Fruit fly (Drosophila melanogaster) whole organism, embryonic: Measurements from ENCODE around the gene Rab23.

ENCODE experiments used
- Atf6 ChIP-seq: fragments of 200-800 bp; sonication (Bioruptor generic); IDR thresholded peaks from 2 replicates; pipeline ENCODE4 v1.3.6; 2022; ENCODE audit warnings: missing biosample characterization, missing genetic modification characterization
- CG11085 ChIP-seq: fragments of 200-800 bp; sonication (Bioruptor generic); IDR thresholded peaks from 2 replicates; pipeline ENCODE4 v1.3.6; 2022; ENCODE audit warnings: missing biosample characterization, missing genetic modification characterization
- CG12104 ChIP-seq: fragments of 200-800 bp; sonication (Bioruptor generic); optimal IDR thresholded peaks from 3 replicates; lab custom pipeline; 2016; ENCODE audit warnings: missing biosample characterization, missing genetic modification characterization
- CG12155 ChIP-seq: fragments of 200-800 bp; sonication (Bioruptor generic); optimal IDR thresholded peaks from 3 replicates; lab custom pipeline; 2016; ENCODE audit warnings: missing biosample characterization, missing genetic modification characterization
- CG12391 ChIP-seq: fragments of 200-800 bp; sonication (Bioruptor generic); optimal IDR thresholded peaks from 3 replicates; lab custom pipeline; 2018; ENCODE audit warnings: missing biosample characterization, mild to moderate bottlenecking, missing genetic modification characterization, moderate library complexity
- CG13287 ChIP-seq: fragments of 200-800 bp; sonication (Bioruptor generic); IDR thresholded peaks from 2 replicates; pipeline ENCODE4 v1.3.6; 2022; ENCODE audit warnings: missing biosample characterization, missing genetic modification characterization; ENCODE audit not compliant: partially characterized antibody
- CG15514 ChIP-seq: fragments of 200-800 bp; sonication (Bioruptor generic); optimal IDR thresholded peaks from 3 replicates; lab custom pipeline; 2017; ENCODE audit warnings: missing biosample characterization, missing genetic modification characterization, mild to moderate bottlenecking, moderate library complexity, missing genetic modification reagents
- CG16813 ChIP-seq: fragments of 200-800 bp; sonication (Bioruptor generic); IDR thresholded peaks from 3 replicates; pipeline ENCODE4 v1.3.6; 2022; ENCODE audit warnings: missing biosample characterization, missing genetic modification characterization; ENCODE audit not compliant: partially characterized antibody
- CG17361 ChIP-seq: fragments of 200-800 bp; sonication (Bioruptor generic); IDR thresholded peaks from 3 replicates; pipeline ENCODE4 v1.3.6; 2022; ENCODE audit warnings: missing biosample characterization, missing genetic modification characterization
- CG17385 ChIP-seq: fragments of 200-800 bp; sonication (Bioruptor generic); optimal IDR thresholded peaks from 3 replicates; lab custom pipeline; 2018; ENCODE audit warnings: missing biosample characterization, mild to moderate bottlenecking, missing genetic modification characterization
- CG17802 ChIP-seq: fragments of 200-800 bp; sonication (Bioruptor generic); optimal IDR thresholded peaks from 2 replicates; lab custom pipeline; 2018; ENCODE audit warnings: missing biosample characterization, mild to moderate bottlenecking, missing genetic modification characterization, moderate library complexity
- CG18011 ChIP-seq: fragments of 200-800 bp; sonication (Bioruptor generic); optimal IDR thresholded peaks from 2 replicates; lab custom pipeline; 2017; ENCODE audit warnings: missing biosample characterization, missing genetic modification characterization, mild to moderate bottlenecking, moderate library complexity, missing genotype
- CG2120 ChIP-seq: fragments of 200-800 bp; sonication (Bioruptor generic); optimal IDR thresholded peaks from 3 replicates; lab custom pipeline; 2016; ENCODE audit warnings: missing biosample characterization, missing genetic modification characterization
- CG30431 ChIP-seq: fragments of 200-800 bp; sonication (Bioruptor generic); optimal IDR thresholded peaks from 2 replicates; lab custom pipeline; 2017; ENCODE audit warnings: missing biosample characterization, missing genetic modification characterization
- CG33213 ChIP-seq: fragments of 200-800 bp; sonication (Bioruptor generic); optimal IDR thresholded peaks from 3 replicates; lab custom pipeline; 2016; ENCODE audit warnings: missing biosample characterization, missing genetic modification characterization
- CG34224 ChIP-seq: fragments of 200-800 bp; sonication (Bioruptor generic); IDR thresholded peaks from 3 replicates; pipeline ENCODE4 v1.3.6; 2022; ENCODE audit warnings: missing biosample characterization, missing genetic modification characterization; ENCODE audit not compliant: partially characterized antibody
- CG34376 ChIP-seq: fragments of 200-800 bp; sonication (Bioruptor generic); optimal IDR thresholded peaks from 2 replicates; lab custom pipeline; 2018; ENCODE audit warnings: missing biosample characterization, mild to moderate bottlenecking, missing genetic modification characterization
- CG4707 ChIP-seq: fragments of 200-800 bp; sonication (Bioruptor generic); optimal IDR thresholded peaks from 2 replicates; lab custom pipeline; 2018; ENCODE audit warnings: missing biosample characterization, mild to moderate bottlenecking, missing genetic modification characterization, moderate library complexity
- CG5245 ChIP-seq: fragments of 200-800 bp; sonication (Bioruptor generic); optimal IDR thresholded peaks from 3 replicates; lab custom pipeline; 2016; ENCODE audit warnings: missing biosample characterization, missing genetic modification characterization
- CG6654 ChIP-seq: fragments of 200-800 bp; sonication (Bioruptor generic); optimal IDR thresholded peaks from 2 replicates; lab custom pipeline; 2017; ENCODE audit warnings: missing biosample characterization, mild to moderate bottlenecking, missing genetic modification characterization
- CG7357 ChIP-seq: fragments of 200-800 bp; sonication (Bioruptor generic); IDR thresholded peaks from 3 replicates; pipeline ENCODE4 v1.3.6; 2022; ENCODE audit warnings: missing biosample characterization, missing genetic modification characterization
- CG8290 ChIP-seq, 3 experiments: fragments of 200-800 bp; sonication (Bioruptor generic); optimal IDR thresholded peaks; 2 replicates each; lab custom pipeline; 2016 to 2019; ENCODE audit warnings: missing biosample characterization in 3 of 3, missing genetic modification characterization in 3 of 3, mild to moderate bottlenecking in 2 of 3, moderate library complexity in 1 of 3
- Deaf1 ChIP-seq: fragments of 200-800 bp; optimal IDR thresholded peaks from 3 replicates; lab custom pipeline; 2019; ENCODE audit warnings: missing biosample characterization, mild to moderate bottlenecking, missing genetic modification characterization, moderate library complexity
- Doc3 ChIP-seq: fragments of 200-800 bp; sonication (Bioruptor generic); IDR thresholded peaks from 3 replicates; pipeline ENCODE4 v1.3.6; 2022; ENCODE audit warnings: missing biosample characterization, missing genetic modification characterization; ENCODE audit not compliant: partially characterized antibody
- Dp ChIP-seq: fragments of 200-800 bp; sonication (Bioruptor generic); optimal IDR thresholded peaks from 2 replicates; lab custom pipeline; 2018; ENCODE audit warnings: missing biosample characterization, mild to moderate bottlenecking, missing genetic modification characterization, moderate library complexity
- Dref ChIP-seq: fragments of 200-800 bp; sonication (Bioruptor generic); IDR thresholded peaks from 2 replicates; pipeline ENCODE4 v1.3.6; 2022; ENCODE audit warnings: missing biosample characterization, missing genetic modification characterization
- Elba2 ChIP-seq: fragments of 200-800 bp; sonication (Bioruptor generic); optimal IDR thresholded peaks from 3 replicates; lab custom pipeline; 2016; ENCODE audit warnings: missing biosample characterization, missing genetic modification characterization
- Hr51 ChIP-seq, 2 experiments: fragments of 200-800 bp; sonication (Bioruptor generic); optimal IDR thresholded peaks; 2 replicates in 1 of 2; 3 replicates in 1 of 2; lab custom pipeline; 2016 to 2018; ENCODE audit warnings: missing biosample characterization in 2 of 2, missing genetic modification characterization in 2 of 2, mild to moderate bottlenecking in 1 of 2, moderate library complexity in 1 of 2
- MBD-R2 ChIP-seq: fragments of 200-800 bp; sonication (Bioruptor generic); IDR thresholded peaks from 2 replicates; pipeline ENCODE4 v1.3.6; 2022; ENCODE audit warnings: missing biosample characterization, missing genetic modification characterization
- Scr ChIP-seq: fragments of 200-800 bp; sonication (Bioruptor generic); IDR thresholded peaks from 2 replicates; pipeline ENCODE4 v1.3.6; 2022; ENCODE audit warnings: missing biosample characterization, missing genetic modification characterization; ENCODE audit not compliant: partially characterized antibody
- ab ChIP-seq: fragments of 200-800 bp; sonication (Bioruptor generic); optimal IDR thresholded peaks from 2 replicates; lab custom pipeline; 2016; ENCODE audit warnings: missing biosample characterization, missing genetic modification characterization
- bcd ChIP-seq: fragments of 200-800 bp; sonication (Bioruptor generic); optimal IDR thresholded peaks from 2 replicates; lab custom pipeline; 2017; ENCODE audit warnings: missing biosample characterization, mild to moderate bottlenecking, missing genetic modification characterization
- chinmo ChIP-seq: fragments of 200-800 bp; sonication (Bioruptor generic); IDR thresholded peaks from 4 replicates; pipeline ENCODE4 v1.3.6; 2022; ENCODE audit warnings: missing biosample characterization, missing genetic modification characterization; ENCODE audit not compliant: partially characterized antibody
- crp ChIP-seq, 2 experiments: fragments of 200-800 bp; sonication (Bioruptor generic); optimal IDR thresholded peaks; 2 replicates in 1 of 2; 3 replicates in 1 of 2; lab custom pipeline; 2017; ENCODE audit warnings: missing biosample characterization in 2 of 2, missing genetic modification characterization in 2 of 2, mild to moderate bottlenecking in 1 of 2, moderate library complexity in 1 of 2
- da ChIP-seq: fragments of 200-800 bp; sonication (Bioruptor generic); optimal IDR thresholded peaks from 2 replicates; lab custom pipeline; 2016; ENCODE audit warnings: missing biosample characterization, missing genetic modification characterization
- gcm ChIP-seq: fragments of 200-800 bp; sonication (Bioruptor generic); optimal IDR thresholded peaks from 2 replicates; lab custom pipeline; 2019; ENCODE audit warnings: missing biosample characterization, mild to moderate bottlenecking, missing genetic modification characterization, moderate library complexity
- nerfin-2 ChIP-seq: fragments of 200-800 bp; sonication (Bioruptor generic); IDR thresholded peaks from 2 replicates; pipeline ENCODE4 v1.3.6; 2022; ENCODE audit warnings: missing biosample characterization, missing genetic modification characterization; ENCODE audit not compliant: partially characterized antibody
- phol ChIP-seq: fragments of 200-800 bp; sonication (Bioruptor generic); optimal IDR thresholded peaks from 3 replicates; lab custom pipeline; 2018; ENCODE audit warnings: missing biosample characterization, mild to moderate bottlenecking, missing genetic modification characterization, moderate library complexity
- sens ChIP-seq: fragments of 200-800 bp; sonication (Bioruptor generic); peaks from one replicate; lab custom pipeline; 2016; ENCODE audit warnings: missing biosample characterization, missing genetic modification characterization
- seq ChIP-seq: fragments of 200-800 bp; sonication (Bioruptor generic); IDR thresholded peaks from 2 replicates; pipeline ENCODE4 v1.3.6; 2022; ENCODE audit warnings: missing biosample characterization, missing genetic modification characterization
- shn ChIP-seq: fragments of 200-800 bp; sonication (Bioruptor generic); optimal IDR thresholded peaks from 3 replicates; lab custom pipeline; 2016; ENCODE audit warnings: missing biosample characterization, missing genetic modification characterization
- slbo ChIP-seq: fragments of 200-800 bp; sonication (Bioruptor generic); IDR thresholded peaks from 2 replicates; pipeline ENCODE4 v1.3.6; 2022; ENCODE audit warnings: missing biosample characterization, missing genetic modification characterization
- ssp ChIP-seq: fragments of 200-800 bp; sonication (Bioruptor generic); IDR thresholded peaks from 2 replicates; pipeline ENCODE4 v1.3.6; 2022; ENCODE audit warnings: missing biosample characterization, missing genetic modification characterization
- tin ChIP-seq: fragments of 200-800 bp; sonication (Bioruptor generic); optimal IDR thresholded peaks from 3 replicates; lab custom pipeline; 2016; ENCODE audit warnings: missing biosample characterization, missing genetic modification characterization
- tll ChIP-seq, 2 experiments: fragments of 200-800 bp in 1 of 2; fragments of >200 bp in 1 of 2; sonication (Bioruptor generic) in 1 of 2; optimal IDR thresholded peaks; 2 replicates each; lab custom pipeline; 2017 to 2019; ENCODE audit warnings: missing biosample characterization in 2 of 2, missing genetic modification characterization in 2 of 2, mild to moderate bottlenecking in 1 of 2, moderate library complexity in 1 of 2
- wdn ChIP-seq: fragments of 200-800 bp; sonication (Bioruptor generic); IDR thresholded peaks from 2 replicates; pipeline ENCODE4 v1.3.6; 2022; ENCODE audit warnings: missing biosample characterization, missing genetic modification characterization

Gene Rab23

dm6 chr3R:5685269-5686048 is at the start of gene Rab23, which contains the start of gene plx (continued):
- TF ChIP-seq bcd (peak; percentile 13), CG15514 (GFP tag; lab: Kevin White, UChicago) (peak; percentile 62), CG12155 (GFP tag; lab: Kevin White, UChicago) (peak; percentile 49), nerfin-2 (GFP tag; lab: Robert Waterston, UW) (no peak; the same call in 1 of the 2 replicates), CG34224 (GFP tag; lab: Robert Waterston, UW) (no peak; the same call in 2 of the 3 replicates), CG13287 (peak; percentile 47; the same call in 1 of the 2 replicates), CG5245 (GFP tag; lab: Kevin White, UChicago) (no peak), CG18011 (GFP tag; lab: Kevin White, UChicago) (no peak), CG6654 (GFP tag; lab: Kevin White, UChicago) (no peak), da (GFP tag; lab: Kevin White, UChicago) (no peak), CG7357 (GFP tag; lab: Robert Waterston, UW) (peak; percentile 71), shn (GFP tag; lab: Kevin White, UChicago) (peak; percentile 16), ssp (GFP tag; lab: Robert Waterston, UW) (peak; percentile 45; the same call in 1 of the 2 replicates), Atf6 (GFP tag; lab: Robert Waterston, UW) (no peak; the same call in 1 of the 2 replicates), seq (GFP tag; lab: Robert Waterston, UW) (peak; percentile 16; the same call in 1 of the 2 replicates), ab (peak; percentile 31), CG4707 (peak; percentile 18), CG17385 (GFP tag; lab: Kevin White, UChicago) (peak; percentile 99), CG30431 (peak; percentile 11), gcm (GFP tag; lab: Kevin White, UChicago) (no peak), CG2120 (GFP tag; lab: Kevin White, UChicago) (peak; percentile 60), Scr (0 out of 2 replicates have a peak, but pooled peaks have one; percentile 22), crp (GFP tag; optimal IDR thresholded peaks at IDR 0.05; lab: Kevin White, UChicago) (peak; percentile 96 to 99), Deaf1 (tag; lab: Kevin White, UChicago) (peak; percentile 83), CG17361 (GFP tag; lab: Robert Waterston, UW) (peak; percentile 32; the same call in 1 of the 3 replicates), sens (GFP tag; lab: Kevin White, UChicago) (peak; percentile 74), tll (GFP tag; optimal IDR thresholded peaks at IDR 0.05; lab: Kevin White, UChicago) (peak in 1 of 2 experiments; percentile 72), slbo (0 out of 2 replicates have a peak, but pooled peaks have one; percentile 3), Dp (GFP tag; lab: Kevin White, UChicago) (peak; percentile 99), Dref (GFP tag; lab: Robert Waterston, UW) (peak; percentile 46), CG11085 (GFP tag; lab: Robert Waterston, UW) (0 out of 2 replicates have a peak, but pooled peaks have one; percentile 21), Doc3 (GFP tag; lab: Robert Waterston, UW) (0 out of 3 replicates have a peak, but pooled peaks have one; percentile 7), tin (GFP tag; lab: Kevin White, UChicago) (peak; percentile 26), MBD-R2 (GFP tag; lab: Robert Waterston, UW) (peak; percentile 78), CG12104 (peak; percentile 48), CG16813 (0 out of 3 replicates have a peak, but pooled peaks have one; percentile 25), CG12391 (tag; lab: Kevin White, UChicago) (peak; percentile 40), phol (peak; percentile 51), CG34376 (GFP tag; lab: Kevin White, UChicago) (no peak), CG17802 (peak; percentile 85), wdn (GFP tag; lab: Robert Waterston, UW) (no peak), CG33213 (peak; percentile 47), Hr51 (GFP tag; optimal IDR thresholded peaks at IDR 0.05; lab: Kevin White, UChicago) (peak in 1 of 2 experiments; percentile 0), chinmo (GFP tag; lab: Robert Waterston, UW) (0 out of 4 replicates have a peak, but pooled peaks have one; percentile 53), CG8290 (GFP tag; optimal IDR thresholded peaks at IDR 0.05; lab: Kevin White, UChicago) (no peak), CG8290 (tag; optimal IDR thresholded peaks at IDR 0.05; lab: Kevin White, UChicago) (peak in 1 of 2 experiments; percentile 56), Elba2 (GFP tag; lab: Kevin White, UChicago) (peak; percentile 39)
